Fruit fly (Drosophila melanogaster) whole organism, embryonic: ENCODE results near the gene CG10214.

Source experiments
- Adf1 ChIP-seq: fragments of 200-800 bp; sonication (Bioruptor generic); IDR thresholded peaks from 2 replicates; pipeline ENCODE4 v1.3.6; 2022; ENCODE audit warnings: missing biosample characterization, missing genetic modification characterization
- CG10366 ChIP-seq: fragments of 200-800 bp; sonication (Bioruptor generic); IDR thresholded peaks from 2 replicates; pipeline ENCODE4 v1.3.6; 2022; ENCODE audit warnings: missing biosample characterization, missing genetic modification characterization
- CG10654 ChIP-seq: fragments of 200-800 bp; sonication (Bioruptor generic); optimal IDR thresholded peaks from 2 replicates; lab custom pipeline; 2016; ENCODE audit warnings: missing biosample characterization, missing genetic modification characterization
- CG10959 ChIP-seq: fragments of 200-800 bp; sonication (Bioruptor generic); IDR thresholded peaks from 2 replicates; pipeline ENCODE4 v1.3.6; 2022; ENCODE audit warnings: missing biosample characterization, missing genetic modification characterization
- CG11093 ChIP-seq: fragments of 200-800 bp; sonication (Bioruptor generic); IDR thresholded peaks from 3 replicates; pipeline ENCODE4 v1.3.6; 2022; ENCODE audit warnings: missing biosample characterization, missing genetic modification characterization
- CG15011 ChIP-seq: fragments of 200-800 bp; sonication (Bioruptor generic); optimal IDR thresholded peaks from 3 replicates; lab custom pipeline; 2018; ENCODE audit warnings: missing biosample characterization, mild to moderate bottlenecking, missing genetic modification characterization
- CG17568 ChIP-seq: fragments of 200-800 bp; sonication (Bioruptor generic); optimal IDR thresholded peaks from 2 replicates; lab custom pipeline; 2018; ENCODE audit warnings: missing biosample characterization, mild to moderate bottlenecking, missing genetic modification characterization, moderate library complexity
- CG18011 ChIP-seq: fragments of 200-800 bp; sonication (Bioruptor generic); optimal IDR thresholded peaks from 2 replicates; lab custom pipeline; 2017; ENCODE audit warnings: missing biosample characterization, missing genetic modification characterization, mild to moderate bottlenecking, moderate library complexity, missing genotype
- CG18476 ChIP-seq: fragments of 200-800 bp; sonication (Bioruptor generic); optimal IDR thresholded peaks from 2 replicates; lab custom pipeline; 2016; ENCODE audit warnings: missing biosample characterization, mild to moderate bottlenecking, missing genetic modification characterization
- CG2120 ChIP-seq: fragments of 200-800 bp; sonication (Bioruptor generic); optimal IDR thresholded peaks from 3 replicates; lab custom pipeline; 2016; ENCODE audit warnings: missing biosample characterization, missing genetic modification characterization
- CG2712 ChIP-seq: fragments of 200-800 bp; optimal IDR thresholded peaks from 3 replicates; lab custom pipeline; 2019; ENCODE audit warnings: missing biosample characterization, mild to moderate bottlenecking, missing genetic modification characterization, moderate library complexity
- CG3065 ChIP-seq: fragments of 200-800 bp; sonication (Bioruptor generic); optimal IDR thresholded peaks from 2 replicates; lab custom pipeline; 2016; ENCODE audit warnings: missing biosample characterization, missing genetic modification characterization
- CG3847 ChIP-seq: fragments of 200-800 bp; sonication (Bioruptor generic); IDR thresholded peaks from 2 replicates; pipeline ENCODE4 v1.3.6; 2022; ENCODE audit warnings: missing biosample characterization, missing genetic modification characterization
- CG4360 ChIP-seq: fragments of 200-800 bp; sonication (Bioruptor generic); IDR thresholded peaks from 2 replicates; pipeline ENCODE4 v1.3.6; 2022; ENCODE audit warnings: missing biosample characterization, missing genetic modification characterization
- CG43689 ChIP-seq: fragments of 200-800 bp; sonication (Bioruptor generic); IDR thresholded peaks from 2 replicates; pipeline ENCODE4 v1.3.6; 2022; ENCODE audit warnings: missing biosample characterization, missing genetic modification characterization
- CG4730 ChIP-seq: fragments of 200-800 bp; sonication (Bioruptor generic); IDR thresholded peaks from 2 replicates; pipeline ENCODE4 v1.3.6; 2022; ENCODE audit warnings: missing biosample characterization, missing genetic modification characterization
- CG4820 ChIP-seq: fragments of 200-800 bp; sonication (Bioruptor generic); optimal IDR thresholded peaks from 3 replicates; lab custom pipeline; 2016; ENCODE audit warnings: missing biosample characterization, missing genetic modification characterization
- CG5953 ChIP-seq: fragments of 200-800 bp; sonication (Bioruptor generic); IDR thresholded peaks from 2 replicates; pipeline ENCODE4 v1.3.6; 2022; ENCODE audit warnings: missing biosample characterization, missing genetic modification characterization
- CG6791 ChIP-seq: fragments of 200-800 bp; sonication (Bioruptor generic); IDR thresholded peaks from 3 replicates; pipeline ENCODE4 v1.3.6; 2022; ENCODE audit warnings: missing biosample characterization, missing genetic modification characterization; ENCODE audit not compliant: partially characterized antibody
- CG6813 ChIP-seq: fragments of 200-800 bp; sonication (Bioruptor generic); optimal IDR thresholded peaks from 2 replicates; lab custom pipeline; 2017; ENCODE audit warnings: missing biosample characterization, missing genetic modification characterization, mild to moderate bottlenecking, moderate library complexity, missing genetic modification reagents
- CG8089 ChIP-seq: fragments of 200-800 bp; sonication (Bioruptor generic); optimal IDR thresholded peaks from 3 replicates; lab custom pipeline; 2016; ENCODE audit warnings: missing biosample characterization, missing genetic modification characterization
- CG8924 ChIP-seq: fragments of 200-800 bp; optimal IDR thresholded peaks from 3 replicates; lab custom pipeline; 2019; ENCODE audit warnings: missing biosample characterization, mild to moderate bottlenecking, missing genetic modification characterization, moderate library complexity
- CG9932 ChIP-seq: fragments of 200-800 bp; sonication (Bioruptor generic); IDR thresholded peaks from 2 replicates; pipeline ENCODE4 v1.3.6; 2022; ENCODE audit warnings: missing biosample characterization, missing genetic modification characterization
- H15 ChIP-seq: fragments of 200-800 bp; sonication (Bioruptor generic); IDR thresholded peaks from 3 replicates; pipeline ENCODE4 v1.3.6; 2022; ENCODE audit warnings: missing biosample characterization, missing genetic modification characterization
- HHEX ChIP-seq: fragments of 200-800 bp; sonication (Bioruptor generic); optimal IDR thresholded peaks from 3 replicates; lab custom pipeline; 2017; ENCODE audit warnings: missing biosample characterization, mild to moderate bottlenecking, missing genetic modification characterization, missing genetic modification reagents
- HLH3B ChIP-seq: fragments of 200-800 bp; sonication (Bioruptor generic); IDR thresholded peaks from 2 replicates; pipeline ENCODE4 v1.3.6; 2022; ENCODE audit warnings: missing biosample characterization, missing genetic modification characterization
- HmgZ ChIP-seq: fragments of 200-800 bp; sonication (Bioruptor generic); optimal IDR thresholded peaks from 2 replicates; lab custom pipeline; 2018; ENCODE audit warnings: missing biosample characterization, mild to moderate bottlenecking, missing genetic modification characterization
- Hr39 ChIP-seq: fragments of >200 bp; optimal IDR thresholded peaks from 2 replicates; lab custom pipeline; 2017
- Nf-YA ChIP-seq: fragments of 200-800 bp; sonication (Bioruptor generic); IDR thresholded peaks from 2 replicates; pipeline ENCODE4 v1.3.6; 2022; ENCODE audit warnings: missing biosample characterization, missing genetic modification characterization
- Ravus ChIP-seq: fragments of 200-800 bp; sonication (Bioruptor generic); IDR thresholded peaks from 2 replicates; pipeline ENCODE4 v1.3.6; 2022; ENCODE audit warnings: missing biosample characterization, missing genetic modification characterization
- Rfx ChIP-seq: fragments of 200-800 bp; sonication (Bioruptor generic); IDR thresholded peaks from 2 replicates; pipeline ENCODE4 v1.3.6; 2022; ENCODE audit warnings: missing biosample characterization, missing genetic modification characterization
- Rx ChIP-seq: fragments of 200-800 bp; sonication (Bioruptor generic); IDR thresholded peaks from 2 replicates; pipeline ENCODE4 v1.3.6; 2022; ENCODE audit warnings: missing biosample characterization, missing genetic modification characterization
- Sox102F ChIP-seq: fragments of 200-800 bp; sonication (Bioruptor generic); optimal IDR thresholded peaks from 2 replicates; lab custom pipeline; 2018; ENCODE audit warnings: missing biosample characterization, mild to moderate bottlenecking, missing genetic modification characterization, moderate library complexity
- Xbp1 ChIP-seq: fragments of 200-800 bp; sonication (Bioruptor generic); optimal IDR thresholded peaks from 3 replicates; lab custom pipeline; 2016; ENCODE audit warnings: missing biosample characterization, mild to moderate bottlenecking, missing genetic modification characterization
- abd-A ChIP-seq: fragments of 200-800 bp; sonication (Bioruptor generic); optimal IDR thresholded peaks from 3 replicates; lab custom pipeline; 2019; ENCODE audit warnings: missing biosample characterization, mild to moderate bottlenecking, missing genetic modification characterization, moderate library complexity
- cad ChIP-seq: fragments of >200 bp; optimal IDR thresholded peaks from 2 replicates; lab custom pipeline; 2017; ENCODE audit warnings: missing biosample characterization, missing genetic modification characterization
- crc ChIP-seq: fragments of 200-800 bp; sonication (Bioruptor generic); optimal IDR thresholded peaks from 2 replicates; lab custom pipeline; 2016; ENCODE audit warnings: missing biosample characterization, missing genetic modification characterization
- danr ChIP-seq: fragments of 200-800 bp; sonication (Bioruptor generic); IDR thresholded peaks from 2 replicates; pipeline ENCODE4 v1.3.6; 2022; ENCODE audit warnings: missing biosample characterization, missing genetic modification characterization
- fd102C ChIP-seq: fragments of 200-800 bp; sonication (Bioruptor generic); optimal IDR thresholded peaks from 2 replicates; lab custom pipeline; 2018; ENCODE audit warnings: missing biosample characterization, mild to moderate bottlenecking, missing genetic modification characterization, moderate library complexity
- fd3F ChIP-seq: fragments of 200-800 bp; sonication (Bioruptor generic); optimal IDR thresholded peaks from 2 replicates; lab custom pipeline; 2018; ENCODE audit warnings: missing biosample characterization, mild to moderate bottlenecking, missing genetic modification characterization, moderate library complexity
- gsb ChIP-seq: fragments of 200-800 bp; sonication (Bioruptor generic); IDR thresholded peaks from 2 replicates; pipeline ENCODE4 v1.3.6; 2022; ENCODE audit warnings: missing biosample characterization, missing genetic modification characterization
- jigr1 ChIP-seq: fragments of 200-800 bp; sonication (Bioruptor generic); IDR thresholded peaks from 3 replicates; pipeline ENCODE4 v1.3.6; 2022; ENCODE audit warnings: missing biosample characterization, missing genetic modification characterization
- ken ChIP-seq: fragments of 200-800 bp; sonication (Bioruptor generic); IDR thresholded peaks from 3 replicates; pipeline ENCODE4 v1.3.6; 2022; ENCODE audit warnings: missing biosample characterization, missing genetic modification characterization
- lov ChIP-seq, 2 experiments: fragments of 200-800 bp in 1 of 2; fragments of >200 bp in 1 of 2; sonication (Bioruptor generic) in 1 of 2; IDR thresholded peaks in 1 of 2; optimal IDR thresholded peaks in 1 of 2; 2 replicates in 1 of 2; 3 replicates in 1 of 2; pipeline versions ENCODE4 v1.3.6 to Lab custom; 2017 to 2022; ENCODE audit warnings: missing biosample characterization in 1 of 2, missing genetic modification characterization in 1 of 2
- mld ChIP-seq: fragments of 200-800 bp; sonication (Bioruptor generic); IDR thresholded peaks from 3 replicates; pipeline ENCODE4 v1.3.6; 2022; ENCODE audit warnings: missing biosample characterization, missing genetic modification characterization; ENCODE audit not compliant: partially characterized antibody
- pnt ChIP-seq: fragments of 200-800 bp; sonication (Bioruptor generic); optimal IDR thresholded peaks from 3 replicates; lab custom pipeline; 2016; ENCODE audit warnings: missing biosample characterization, missing genetic modification characterization
- pum ChIP-seq: fragments of 200-800 bp; sonication (Bioruptor generic); optimal IDR thresholded peaks from 2 replicates; lab custom pipeline; 2016; ENCODE audit warnings: missing biosample characterization, missing genetic modification characterization
- row ChIP-seq: fragments of 200-800 bp; sonication (Bioruptor generic); IDR thresholded peaks from 3 replicates; pipeline ENCODE4 v1.3.6; 2022; ENCODE audit warnings: missing biosample characterization, missing genetic modification characterization
- sens ChIP-seq: fragments of 200-800 bp; sonication (Bioruptor generic); peaks from one replicate; lab custom pipeline; 2016; ENCODE audit warnings: missing biosample characterization, missing genetic modification characterization
- sisA ChIP-seq: fragments of 200-800 bp; sonication (Bioruptor generic); IDR thresholded peaks from 2 replicates; pipeline ENCODE4 v1.3.6; 2022; ENCODE audit warnings: missing biosample characterization, missing genetic modification characterization
- tgo ChIP-seq: fragments of 200-800 bp; sonication (Bioruptor generic); IDR thresholded peaks from 3 replicates; pipeline ENCODE4 v1.3.6; 2022; ENCODE audit warnings: missing biosample characterization, missing genetic modification characterization

Gene CG10214

DNA sequence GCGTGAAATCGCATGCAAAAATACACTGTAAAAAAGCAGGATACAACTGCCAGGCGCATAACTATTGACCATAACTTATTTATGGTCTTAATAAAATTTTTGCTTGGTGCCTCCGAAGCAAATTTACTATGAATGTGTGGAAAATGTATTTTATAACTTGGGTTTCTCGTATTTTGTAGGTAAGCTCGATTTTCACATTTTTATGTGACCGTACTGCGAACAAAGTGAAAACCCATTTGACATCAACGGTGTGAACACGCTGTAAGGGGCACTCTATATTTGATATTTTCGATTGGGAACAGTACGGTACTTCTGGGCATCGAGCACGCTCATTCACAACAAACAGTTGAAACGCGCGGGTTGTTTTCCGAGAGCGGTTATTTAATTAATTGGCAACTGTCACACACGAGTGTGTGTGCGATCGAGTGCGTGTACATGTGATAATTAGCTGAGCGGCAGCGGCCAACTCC lies 14.2 kb upstream of the CG10214 start, which contains the start of the genes Nup98-96 and mbc (continued):
- TF ChIP-seq jigr1 (peak; percentile 62; the same call in 1 of the 3 replicates), fd3F (GFP tag; lab: Kevin White, UChicago) (peak; percentile 63), CG2712 (tag; lab: Kevin White, UChicago) (peak; percentile 90), Ravus (GFP tag; lab: Robert Waterston, UW) (peak; percentile 20; the same call in 1 of the 2 replicates), CG6813 (GFP tag; lab: Kevin White, UChicago) (peak; percentile 60), CG3065 (peak; percentile 77), crc (peak; percentile 70), CG5953 (GFP tag; lab: Robert Waterston, UW) (no peak; the same call in none of the 2 replicates), CG43689 (GFP tag; lab: Robert Waterston, UW) (no peak), pum (peak; percentile 95), Rx (GFP tag; lab: Robert Waterston, UW) (peak; percentile 72), CG8924 (tag; lab: Kevin White, UChicago) (peak; percentile 83), CG15011 (peak; percentile 27), HmgZ (peak; percentile 90), HHEX (GFP tag; lab: Kevin White, UChicago) (peak; percentile 54), CG9932 (peak; percentile 91), tgo (GFP tag; lab: Robert Waterston, UW) (peak; percentile 83), CG11093 (peak; percentile 63; the same call in 1 of the 3 replicates), CG2120 (GFP tag; lab: Kevin White, UChicago) (peak; percentile 94), CG4820 (GFP tag; lab: Kevin White, UChicago) (peak; percentile 88), row (GFP tag; lab: Robert Waterston, UW) (peak; percentile 98), cad (no peak), HLH3B (GFP tag; lab: Robert Waterston, UW) (peak; percentile 83), Rfx (peak; percentile 91), Nf-YA (GFP tag; lab: Robert Waterston, UW) (no peak), CG17568 (GFP tag; lab: Kevin White, UChicago) (no peak), CG3847 (GFP tag; lab: Robert Waterston, UW) (peak; percentile 91), gsb (GFP tag; lab: Robert Waterston, UW) (0 out of 2 replicates have a peak, but pooled peaks have one; percentile 28), sisA (peak; percentile 90), CG4730 (peak; percentile 81), danr (peak; percentile 73; the same call in 1 of the 2 replicates), CG4360 (GFP tag; lab: Robert Waterston, UW) (peak; percentile 10; the same call in 1 of the 2 replicates), sens (GFP tag; lab: Kevin White, UChicago) (peak; percentile 99), CG10959 (peak; percentile 73), Hr39 (lab: Kevin White, UChicago) (no peak), CG10366 (peak; percentile 85), abd-A (tag; lab: Kevin White, UChicago) (no peak), mld (no peak), lov (optimal IDR thresholded peaks at IDR 0.05; lab: Kevin White, UChicago) (no peak), lov (GFP tag; IDR thresholded peaks at IDR 0.05; lab: Robert Waterston, UW) (0 out of 3 replicates have a peak, but pooled peaks have one; percentile 66), H15 (GFP tag; lab: Robert Waterston, UW) (peak; percentile 81), CG18011 (GFP tag; lab: Kevin White, UChicago) (peak; percentile 39), ken (GFP tag; lab: Robert Waterston, UW) (peak; percentile 83), Adf1 (GFP tag; lab: Robert Waterston, UW) (peak; percentile 56), fd102C (GFP tag; lab: Kevin White, UChicago) (peak; percentile 10), CG8089 (peak; percentile 87), CG10654 (peak; percentile 81), Xbp1 (GFP tag; lab: Kevin White, UChicago) (peak; percentile 93), CG6791 (GFP tag; lab: Robert Waterston, UW) (peak; percentile 59; the same call in 2 of the 3 replicates), CG18476 (GFP tag; lab: Kevin White, UChicago) (peak; percentile 86), Sox102F (GFP tag; lab: Kevin White, UChicago) (peak; percentile 83), pnt (GFP tag; lab: Kevin White, UChicago) (peak; percentile 94)
